Fruit fly (Drosophila melanogaster) whole organism, prepupa: ENCODE results near the gene udt.

Source experiments
- CG11294 ChIP-seq: fragments of 200-800 bp; sonication (Bioruptor generic); IDR thresholded peaks from 2 replicates; pipeline ENCODE4 v1.3.6; 2022; ENCODE audit warnings: missing biosample characterization, missing genetic modification characterization
- CG1621 ChIP-seq: fragments of 200-800 bp; sonication (Bioruptor generic); optimal IDR thresholded peaks from 3 replicates; lab custom pipeline; 2018; ENCODE audit warnings: missing biosample characterization, mild to moderate bottlenecking, missing genetic modification characterization
- CG3032 ChIP-seq: fragments of 200-800 bp; optimal IDR thresholded peaks from 2 replicates; lab custom pipeline; 2019; ENCODE audit warnings: missing biosample characterization, mild to moderate bottlenecking, missing genetic modification characterization, moderate library complexity
- CG4318 ChIP-seq: fragments of 200-800 bp; sonication (Bioruptor generic); optimal IDR thresholded peaks from 3 replicates; lab custom pipeline; 2017; ENCODE audit warnings: missing biosample characterization, mild to moderate bottlenecking, missing genetic modification characterization
- CG6163 ChIP-seq: fragments of 200-800 bp; sonication (Bioruptor generic); IDR thresholded peaks from 3 replicates; pipeline ENCODE4 v1.3.6; 2022; ENCODE audit warnings: missing biosample characterization, missing genetic modification characterization
- CG6276 ChIP-seq: fragments of 200-800 bp; sonication (Bioruptor generic); optimal IDR thresholded peaks from 2 replicates; lab custom pipeline; 2017; ENCODE audit warnings: missing biosample characterization, mild to moderate bottlenecking, missing genetic modification characterization
- CG6808 ChIP-seq: fragments of 200-800 bp; sonication (Bioruptor generic); optimal IDR thresholded peaks from 3 replicates; lab custom pipeline; 2017; ENCODE audit warnings: missing biosample characterization, missing genetic modification characterization, mild to moderate bottlenecking, moderate library complexity, missing genetic modification reagents
- CG8632 ChIP-seq: fragments of 200-800 bp; sonication (Bioruptor generic); optimal IDR thresholded peaks from 3 replicates; lab custom pipeline; 2016; ENCODE audit warnings: missing biosample characterization, missing genetic modification characterization
- Eip75B ChIP-seq: fragments of 200-800 bp; sonication (Bioruptor generic); optimal IDR thresholded peaks from 3 replicates; lab custom pipeline; 2016; ENCODE audit warnings: missing biosample characterization, missing genetic modification characterization
- Eip93F ChIP-seq: fragments of 200-800 bp; sonication (Bioruptor generic); optimal IDR thresholded peaks from 2 replicates; lab custom pipeline; 2016; ENCODE audit warnings: missing biosample characterization, mild to moderate bottlenecking, missing genetic modification characterization
- Ets96B ChIP-seq: fragments of 200-800 bp; optimal IDR thresholded peaks from 2 replicates; lab custom pipeline; 2019; ENCODE audit warnings: missing biosample characterization, mild to moderate bottlenecking, missing genetic modification characterization, moderate library complexity
- Hr39 ChIP-seq: fragments of 200-800 bp; sonication (Bioruptor generic); optimal IDR thresholded peaks from 2 replicates; lab custom pipeline; 2016; ENCODE audit warnings: missing biosample characterization, missing genetic modification characterization
- Hr4 ChIP-seq: fragments of 200-800 bp; sonication (Bioruptor generic); optimal IDR thresholded peaks from 3 replicates; lab custom pipeline; 2016; ENCODE audit warnings: missing biosample characterization, missing genetic modification characterization
- Sox14 ChIP-seq: fragments of 200-800 bp; sonication (Bioruptor generic); optimal IDR thresholded peaks from 3 replicates; lab custom pipeline; 2016; ENCODE audit warnings: missing biosample characterization, missing genetic modification characterization
- cyc ChIP-seq: fragments of 200-800 bp; sonication (Bioruptor generic); optimal IDR thresholded peaks from 3 replicates; lab custom pipeline; 2016; ENCODE audit warnings: missing biosample characterization, missing genetic modification characterization
- dac ChIP-seq: fragments of 200-800 bp; sonication (Bioruptor generic); optimal IDR thresholded peaks from 2 replicates; lab custom pipeline; 2017; ENCODE audit warnings: missing biosample characterization, mild to moderate bottlenecking, missing genetic modification characterization
- dsx ChIP-seq: fragments of 200-800 bp; optimal IDR thresholded peaks from 3 replicates; lab custom pipeline; 2019; ENCODE audit warnings: missing biosample characterization, mild to moderate bottlenecking, missing genetic modification characterization, moderate library complexity; ENCODE audit not compliant: poor library complexity, severe bottlenecking
- esn ChIP-seq: fragments of 200-800 bp; sonication (Bioruptor generic); optimal IDR thresholded peaks from 2 replicates; lab custom pipeline; 2016; ENCODE audit warnings: missing biosample characterization, mild to moderate bottlenecking, missing genetic modification characterization, moderate library complexity
- fd85E ChIP-seq: fragments of 200-800 bp; sonication (Bioruptor generic); optimal IDR thresholded peaks from 3 replicates; lab custom pipeline; 2016; ENCODE audit warnings: missing biosample characterization, missing genetic modification characterization
- fkh ChIP-seq: fragments of 200-800 bp; sonication (Bioruptor generic); optimal IDR thresholded peaks from 3 replicates; lab custom pipeline; 2017; ENCODE audit warnings: missing biosample characterization, mild to moderate bottlenecking, missing genetic modification characterization, moderate library complexity
- svp ChIP-seq: fragments of 200-800 bp; sonication (Bioruptor generic); peaks from one replicate; lab custom pipeline; 2016; ENCODE audit warnings: missing biosample characterization, missing genetic modification characterization

Gene udt

DNA sequence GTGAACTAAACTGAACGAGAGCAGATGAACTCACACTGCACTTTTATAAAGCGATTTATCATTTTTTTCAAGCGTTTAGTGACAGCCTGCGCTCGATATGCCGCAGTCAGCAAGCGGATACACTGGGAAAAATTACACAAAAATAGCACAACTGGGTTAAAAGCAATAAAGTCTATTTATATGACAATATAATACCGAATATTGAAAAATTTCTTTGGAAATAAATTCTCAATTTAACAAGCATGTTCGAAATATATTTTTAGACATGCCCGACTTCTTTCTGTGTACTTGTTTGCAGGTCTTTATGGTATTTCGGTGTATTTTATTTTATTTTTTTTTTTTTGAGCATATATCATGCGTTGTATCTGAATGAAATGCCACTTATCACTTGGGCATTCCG lies 49.2 kb downstream of the udt start (continued):
- no peak for TF ChIP-seq dac (GFP tag; lab: Kevin White, UChicago)
- TF ChIP-seq Ets96B = peak; percentile 51
- TF ChIP-seq CG3032 = peak; percentile 29
- TF ChIP-seq esn (GFP tag; lab: Kevin White, UChicago) = peak; percentile 93
- TF ChIP-seq CG6163 (GFP tag; lab: Robert Waterston, UW) = peak; percentile 70
- no peak for TF ChIP-seq CG4318 (GFP tag; lab: Kevin White, UChicago)
- no peak for TF ChIP-seq CG11294 (GFP tag; lab: Robert Waterston, UW)
- no peak for TF ChIP-seq fd85E (GFP tag; lab: Kevin White, UChicago)
- TF ChIP-seq cyc (GFP tag; lab: Kevin White, UChicago) = peak; percentile 74
- TF ChIP-seq CG6808 (GFP tag; lab: Kevin White, UChicago) = peak; percentile 64
- TF ChIP-seq CG6276 (GFP tag; lab: Kevin White, UChicago) = no peak
- peak; percentile 41 for TF ChIP-seq dsx (GFP tag; lab: Kevin White, UChicago)
- peak; percentile 69 for TF ChIP-seq Eip93F (GFP tag; lab: Kevin White, UChicago)
- TF ChIP-seq Hr39 = peak; percentile 91
- TF ChIP-seq fkh (GFP tag; lab: Kevin White, UChicago) = no peak
- TF ChIP-seq CG8632 = peak; percentile 77
- peak; percentile 84 for TF ChIP-seq Sox14 (GFP tag; lab: Kevin White, UChicago)
- peak; percentile 85 for TF ChIP-seq Eip75B (GFP tag; lab: Kevin White, UChicago)
- TF ChIP-seq Hr4 (GFP tag; lab: Kevin White, UChicago) = peak; percentile 65

DNA sequence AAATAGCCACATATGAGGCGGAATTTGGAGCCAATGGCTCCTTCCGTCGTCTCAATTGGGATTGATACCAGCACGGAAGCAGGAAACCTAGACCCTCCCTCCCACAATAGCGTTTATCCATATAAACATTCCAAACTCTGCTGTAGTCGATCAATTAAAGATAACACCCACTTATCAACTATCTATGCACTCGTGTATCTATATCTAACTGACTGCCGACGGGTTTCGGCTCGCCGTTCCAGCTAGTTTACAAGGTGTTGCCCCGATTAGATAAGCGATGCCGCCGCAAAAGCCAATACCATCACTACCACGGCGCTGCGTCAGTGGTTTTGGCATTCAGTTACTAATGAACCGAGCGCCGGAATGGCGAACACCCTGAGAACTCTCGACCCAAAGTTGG lies 51.9 kb downstream of the udt start, which contains the start of gene CG10300:
Gene CG10300, plus strand, starts transcription at position 333 of the 400 bp plus-strand sequence.
- TF ChIP-seq svp (GFP tag; lab: Kevin White, UChicago) (peak; percentile 41), CG1621 (no peak)
